Worm (Caenorhabditis elegans): ENCODE measurements around the gene Y39A1A.20.
A peak's percentile ranks its signal among the peaks of the same experiment; 100 is the strongest.

The Y39A1A.20 gene

ce11 chrIII:10720170-10720569 lies 19.8 kb upstream of the Y39A1A.20 start:
- TF ChIP-seq cnd-1 (tag; optimal IDR thresholded peaks at IDR 0.05) = peak; percentile 46
- no peak for TF ChIP-seq elt-1 (tag; optimal IDR thresholded peaks at IDR 0.05; ENCODE audit: borderline replicate concordance, insufficient read depth)
- no peak for TF ChIP-seq sem-2 (GFP tag; optimal IDR thresholded peaks at IDR 0.05)
- no peak for TF ChIP-seq snpc-4 (tag; optimal IDR thresholded peaks at IDR 0.05)
- no peak for TF ChIP-seq tbx-8 (GFP tag; optimal IDR thresholded peaks at IDR 0.05)
- no peak for TF ChIP-seq mab-5 (tag; optimal IDR thresholded peaks at IDR 0.05)
- peak; percentile 39 for TF ChIP-seq lin-13 (tag; optimal IDR thresholded peaks at IDR 0.05)
- TF ChIP-seq ceh-39 (tag; optimal IDR thresholded peaks at IDR 0.05) = peak; percentile 54
- TF ChIP-seq pha-4 (tag; optimal IDR thresholded peaks at IDR 0.05) = peak; percentile 61
- no peak for TF ChIP-seq ham-2 (GFP tag; optimal IDR thresholded peaks at IDR 0.05)
- no peak for TF ChIP-seq bed-3 (GFP tag; optimal IDR thresholded peaks at IDR 0.05)
- TF ChIP-seq lsy-2 (tag; optimal IDR thresholded peaks at IDR 0.05) = peak; percentile 40
- peak; percentile 29 for TF ChIP-seq nhr-237 (tag; optimal IDR thresholded peaks at IDR 0.05)
- TF ChIP-seq nhr-12 (tag; optimal IDR thresholded peaks at IDR 0.05) = no peak
- peak; percentile 53 for TF ChIP-seq unc-62 (GFP tag; optimal IDR thresholded peaks at IDR 0.05)
- peak; percentile 84 for TF ChIP-seq mep-1 (tag; optimal IDR thresholded peaks at IDR 0.05)
- no peak for TF ChIP-seq nhr-28 (tag; optimal IDR thresholded peaks at IDR 0.05)
- TF ChIP-seq ceh-83 (GFP tag; optimal IDR thresholded peaks at IDR 0.05) = no peak
- TF ChIP-seq elt-3 (tag; optimal IDR thresholded peaks at IDR 0.05) = no peak
- TF ChIP-seq flh-1 (GFP tag; optimal IDR thresholded peaks at IDR 0.05) = no peak
- TF ChIP-seq blmp-1 (tag; optimal IDR thresholded peaks at IDR 0.05) = no peak
- no peak for TF ChIP-seq nhr-2 (tag; optimal IDR thresholded peaks at IDR 0.05)
- TF ChIP-seq M03D4.4 (tag; optimal IDR thresholded peaks at IDR 0.05) = no peak
- peak; percentile 76 for TF ChIP-seq unc-120 (tag; optimal IDR thresholded peaks at IDR 0.05; ENCODE audit: poor library complexity, severe bottlenecking)
- TF ChIP-seq hlh-1 (tag; optimal IDR thresholded peaks at IDR 0.05) = peak; percentile 94
- TF ChIP-seq mls-2 (tag; optimal IDR thresholded peaks at IDR 0.05) = peak; percentile 80
- TF ChIP-seq ztf-11 (tag; optimal IDR thresholded peaks at IDR 0.05) = no peak
- no peak for TF ChIP-seq sptf-1 (tag; optimal IDR thresholded peaks at IDR 0.05)
- TF ChIP-seq ceh-43 (GFP tag; optimal IDR thresholded peaks at IDR 0.05) = no peak
- TF ChIP-seq drap-1 (GFP tag; optimal IDR thresholded peaks at IDR 0.05) = peak; percentile 60
- TF ChIP-seq zip-8 (tag; optimal IDR thresholded peaks at IDR 0.05) = no peak
- TF ChIP-seq lin-32 (GFP tag; optimal IDR thresholded peaks at IDR 0.05) = peak; percentile 43
- TF ChIP-seq unc-39 (tag; optimal IDR thresholded peaks at IDR 0.05) = no peak
- TF ChIP-seq nhr-76 (tag; optimal IDR thresholded peaks at IDR 0.05) = no peak
- peak; percentile 76 for TF ChIP-seq ces-1 (GFP tag; optimal IDR thresholded peaks at IDR 0.05)

ce11 chrIII:10719057-10719456 lies 18.7 kb upstream of the Y39A1A.20 start:
- TF ChIP-seq hlh-1 (tag; optimal IDR thresholded peaks at IDR 0.05) = no peak
- TF ChIP-seq nhr-76 (tag; optimal IDR thresholded peaks at IDR 0.05) = no peak
- no peak for TF ChIP-seq lsy-2 (tag; optimal IDR thresholded peaks at IDR 0.05)
- no peak for TF ChIP-seq elt-3 (tag; optimal IDR thresholded peaks at IDR 0.05)
- TF ChIP-seq lin-32 (GFP tag; optimal IDR thresholded peaks at IDR 0.05) = no peak
- TF ChIP-seq nhr-28 (tag; optimal IDR thresholded peaks at IDR 0.05) = no peak
- TF ChIP-seq ham-2 (GFP tag; optimal IDR thresholded peaks at IDR 0.05) = no peak
- TF ChIP-seq mep-1 (tag; optimal IDR thresholded peaks at IDR 0.05) = no peak

ce11 chrIII:10718078-10718477 lies 17.7 kb upstream of the Y39A1A.20 start:
- no peak for TF ChIP-seq hlh-1 (tag; optimal IDR thresholded peaks at IDR 0.05)
- TF ChIP-seq ceh-83 (GFP tag; optimal IDR thresholded peaks at IDR 0.05) = no peak
- TF ChIP-seq blmp-1 (tag; optimal IDR thresholded peaks at IDR 0.05) = no peak
- no peak for TF ChIP-seq unc-120 (tag; optimal IDR thresholded peaks at IDR 0.05; ENCODE audit: poor library complexity, severe bottlenecking)
- TF ChIP-seq ztf-11 (tag; optimal IDR thresholded peaks at IDR 0.05) = no peak
- no peak for TF ChIP-seq unc-62 (GFP tag; optimal IDR thresholded peaks at IDR 0.05)
- no peak for TF ChIP-seq ces-1 (GFP tag; optimal IDR thresholded peaks at IDR 0.05)
- no peak for TF ChIP-seq mab-5 (tag; optimal IDR thresholded peaks at IDR 0.05)
- TF ChIP-seq lin-32 (GFP tag; optimal IDR thresholded peaks at IDR 0.05) = no peak
- no peak for TF ChIP-seq elt-1 (tag; optimal IDR thresholded peaks at IDR 0.05; ENCODE audit: borderline replicate concordance, insufficient read depth)
- TF ChIP-seq pha-4 (tag; optimal IDR thresholded peaks at IDR 0.05) = no peak
- no peak for TF ChIP-seq cnd-1 (tag; optimal IDR thresholded peaks at IDR 0.05)
- no peak for TF ChIP-seq nhr-12 (tag; optimal IDR thresholded peaks at IDR 0.05)
- no peak for TF ChIP-seq sptf-1 (tag; optimal IDR thresholded peaks at IDR 0.05)
- no peak for TF ChIP-seq unc-39 (tag; optimal IDR thresholded peaks at IDR 0.05)
- TF ChIP-seq bed-3 (GFP tag; optimal IDR thresholded peaks at IDR 0.05) = no peak
- TF ChIP-seq tbx-8 (GFP tag; optimal IDR thresholded peaks at IDR 0.05) = no peak
- no peak for TF ChIP-seq ham-2 (GFP tag; optimal IDR thresholded peaks at IDR 0.05)
- no peak for TF ChIP-seq flh-1 (GFP tag; optimal IDR thresholded peaks at IDR 0.05)
